Worm (Caenorhabditis elegans) whole organism, late embryonic: Measurements from ENCODE around the gene Y75B12A.2.

Experiments
- ama-1 ChIP-seq: fragments of 150-350 bp; optimal IDR thresholded peaks from 2 replicates; lab custom pipeline; 2014
- che-1 ChIP-seq: sonication (generic microtip); optimal IDR thresholded peaks from 2 replicates; lab custom pipeline; 2016; ENCODE audit warnings: mild to moderate bottlenecking, missing genetic modification characterization, missing compliant biosample characterization
- dmd-4 ChIP-seq: sonication (generic microtip); optimal IDR thresholded peaks from 2 replicates; lab custom pipeline; 2016; ENCODE audit warnings: borderline replicate concordance, missing genetic modification characterization, missing compliant biosample characterization
- ets-4 ChIP-seq: sonication (generic microtip); optimal IDR thresholded peaks from 2 replicates; lab custom pipeline; 2016; ENCODE audit warnings: missing genetic modification characterization, missing compliant biosample characterization
- lin-11 ChIP-seq: fragments of 200-800 bp; sonication (Bioruptor generic); optimal IDR thresholded peaks from 2 replicates; lab custom pipeline; 2018; ENCODE audit warnings: mild to moderate bottlenecking, missing genetic modification characterization, missing compliant biosample characterization
- mec-3 ChIP-seq: sonication (generic microtip); optimal IDR thresholded peaks from 2 replicates; lab custom pipeline; 2016; ENCODE audit warnings: borderline replicate concordance, missing genetic modification characterization, missing compliant biosample characterization
- nhr-11 ChIP-seq: fragments of 150-350 bp; optimal IDR thresholded peaks from 2 replicates; lab custom pipeline; 2014; ENCODE audit warnings: missing biosample characterization, missing genetic modification characterization
- tbx-2 ChIP-seq: sonication (generic microtip); optimal IDR thresholded peaks from 2 replicates; lab custom pipeline; 2016; ENCODE audit warnings: missing genetic modification characterization, missing compliant biosample characterization
- unc-55 ChIP-seq: sonication (generic microtip); optimal IDR thresholded peaks from 2 replicates; lab custom pipeline; 2017; ENCODE audit warnings: missing biosample characterization, missing genetic modification reagents, missing genetic modification characterization

DNA sequence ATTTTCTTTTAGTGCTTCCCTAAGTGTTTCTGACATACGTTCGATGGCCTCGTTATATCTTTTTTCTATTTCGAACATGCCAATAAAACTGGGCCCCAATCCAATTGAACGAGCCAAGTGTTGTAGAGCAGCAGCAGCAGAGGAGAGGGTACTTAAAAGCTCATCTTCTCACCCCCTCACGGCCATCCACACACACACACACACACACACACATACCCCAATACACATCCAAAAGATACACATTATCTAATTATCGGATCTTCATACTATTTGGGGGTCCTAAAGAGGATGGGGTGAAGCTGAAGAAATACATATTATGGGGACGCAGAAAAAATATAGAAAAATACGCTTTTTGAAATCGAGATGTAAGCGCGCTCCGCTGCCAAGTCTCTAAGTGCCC is 36.6 kb upstream of the Y75B12A.2 start:
- TF ChIP-seq lin-11 (tag; lab: Kevin White, UChicago): no peak
- no peak for TF ChIP-seq unc-55 (GFP tag; lab: Kevin White, UChicago)
- TF ChIP-seq ama-1 (lab: Kevin White, UChicago): no peak
- no peak for TF ChIP-seq tbx-2 (tag; lab: Kevin White, UChicago)
- TF ChIP-seq dmd-4 (tag; lab: Kevin White, UChicago): no peak
- TF ChIP-seq ets-4 (tag; lab: Kevin White, UChicago): no peak
- no peak for TF ChIP-seq che-1 (tag; lab: Kevin White, UChicago)
- no peak for TF ChIP-seq nhr-11 (tag; lab: Kevin White, UChicago)
- TF ChIP-seq mec-3: no peak
